Fruit fly (Drosophila melanogaster) whole organism: Measurements from ENCODE around the gene thoc6.

Experiments
- CG8478 ChIP-seq: fragments of >200 bp; optimal IDR thresholded peaks from 2 replicates; lab custom pipeline; 2018; ENCODE audit warnings: inconsistent platforms
- EcR ChIP-seq, 2 experiments: fragments of >200 bp; optimal IDR thresholded peaks; 2 replicates each; lab custom pipeline; 2017; ENCODE audit warnings: missing biosample characterization in 2 of 2, missing genetic modification characterization in 2 of 2, missing genetic modification reagents in 2 of 2
- pan ChIP-seq: fragments of >200 bp; optimal IDR thresholded peaks from 2 replicates; lab custom pipeline; 2017
- psq ChIP-seq: fragments of >200 bp; optimal IDR thresholded peaks from 2 replicates; lab custom pipeline; 2017
- usp ChIP-seq: fragments of >200 bp; optimal IDR thresholded peaks from 2 replicates; lab custom pipeline; 2017; ENCODE audit warnings: missing biosample characterization, missing genetic modification characterization, mixed read lengths

DNA sequence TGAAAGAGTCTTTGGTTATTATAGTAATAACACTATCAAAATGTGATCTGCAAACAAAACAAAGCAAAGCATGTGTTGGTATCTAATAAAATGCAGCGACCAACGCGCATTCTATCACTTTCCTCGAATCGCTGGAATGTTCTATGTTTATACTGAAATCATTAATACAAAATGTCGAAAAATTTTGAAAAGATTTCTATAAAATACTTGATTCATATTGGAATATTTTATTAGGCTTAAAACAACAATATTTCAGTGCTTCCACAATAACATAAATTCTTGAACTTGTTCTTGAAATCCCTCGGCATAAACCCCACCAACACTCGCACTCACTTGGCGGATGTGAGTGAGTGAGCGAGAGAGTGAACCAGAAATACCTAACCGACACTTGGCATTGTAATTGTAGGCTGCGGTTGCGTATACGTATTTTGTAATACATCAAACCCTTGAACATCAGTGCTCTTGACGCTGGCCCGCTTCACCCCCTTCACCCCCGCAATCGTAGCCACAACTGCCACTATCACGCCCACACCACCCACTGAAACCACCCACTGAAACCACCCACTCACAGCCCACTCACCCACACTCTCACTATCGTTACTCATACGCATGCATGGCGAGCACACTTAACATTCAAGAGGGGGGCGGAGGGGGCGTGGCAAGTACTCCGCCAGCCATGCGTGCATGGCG lies 29.6 kb upstream of the thoc6 start:
- no peak for TF ChIP-seq usp (GFP tag; lab: Kevin White, UChicago)
- TF ChIP-seq pan (lab: Kevin White, UChicago) = no peak
- no peak for TF ChIP-seq psq (lab: Kevin White, UChicago)
- TF ChIP-seq CG8478 (lab: Kevin White, UChicago) = no peak
- no peak for TF ChIP-seq EcR (GFP tag; optimal IDR thresholded peaks at IDR 0.05; lab: Kevin White, UChicago)
